Fruit fly (Drosophila melanogaster) whole organism, wandering third instar larva: ENCODE results near the gene SdicB.
"Not testable (repeated sequence)": the region's sequence is repeated elsewhere in the genome, so short reads cannot be mapped to it uniquely, and the experiment has no call there.

Experiments used
- Abd-B ChIP-seq: fragments of >200 bp; optimal IDR thresholded peaks from 2 replicates; lab custom pipeline; 2017; ENCODE audit warnings: missing biosample characterization, missing genetic modification characterization
- CG9705 ChIP-seq: fragments of 200-800 bp; sonication (Bioruptor generic); optimal IDR thresholded peaks from 2 replicates; lab custom pipeline; 2018; ENCODE audit warnings: missing biosample characterization, mild to moderate bottlenecking, missing genetic modification characterization
- Dfd ChIP-seq: fragments of >200 bp; optimal IDR thresholded peaks from 2 replicates; lab custom pipeline; 2017; ENCODE audit warnings: missing biosample characterization, missing genetic modification characterization
- Hnf4 ChIP-seq: fragments of 200-800 bp; sonication (Bioruptor generic); optimal IDR thresholded peaks from 2 replicates; lab custom pipeline; 2016; ENCODE audit warnings: missing biosample characterization, mild to moderate bottlenecking, missing genetic modification characterization
- Mio ChIP-seq: sonication (Bioruptor generic); optimal IDR thresholded peaks from 2 replicates; lab custom pipeline; 2016; ENCODE audit warnings: missing biosample characterization, missing genetic modification characterization
- Myc ChIP-seq: fragments of >200 bp; optimal IDR thresholded peaks from 2 replicates; lab custom pipeline; 2017
- br ChIP-seq: fragments of 200-800 bp; sonication (Bioruptor generic); optimal IDR thresholded peaks from 2 replicates; lab custom pipeline; 2016; ENCODE audit warnings: missing biosample characterization, missing genetic modification characterization
- dl ChIP-seq, 2 experiments: fragments of 175-275, 200-275 bp in 1 of 2; fragments of 200-275 bp in 1 of 2; sonication (Bioruptor generic); optimal IDR thresholded peaks; lab custom pipeline; 2018; ENCODE audit warnings: mild to moderate bottlenecking in 2 of 2, missing biosample characterization in 2 of 2, missing genetic modification characterization in 2 of 2, moderate library complexity in 2 of 2; ENCODE audit not compliant: partially characterized antibody in 2 of 2, insufficient read depth in 1 of 2
- fru ChIP-seq: fragments of 200-800 bp; sonication (Bioruptor generic); optimal IDR thresholded peaks from 3 replicates; lab custom pipeline; 2016; ENCODE audit warnings: missing biosample characterization, mild to moderate bottlenecking, missing genetic modification characterization
- h ChIP-seq: fragments of 200-800 bp; sonication (Bioruptor generic); optimal IDR thresholded peaks from 3 replicates; lab custom pipeline; 2016; ENCODE audit warnings: missing biosample characterization, mild to moderate bottlenecking, missing genetic modification characterization
- lola ChIP-seq: fragments of >200 bp; optimal IDR thresholded peaks from 2 replicates; lab custom pipeline; 2017; ENCODE audit warnings: missing biosample characterization, missing genetic modification characterization
- pan ChIP-seq: fragments of >200 bp; optimal IDR thresholded peaks from 2 replicates; lab custom pipeline; 2017
- psq ChIP-seq: fragments of 200-800 bp; sonication (Bioruptor generic); optimal IDR thresholded peaks from 3 replicates; lab custom pipeline; 2017; ENCODE audit warnings: missing biosample characterization, mild to moderate bottlenecking, missing genetic modification characterization, moderate library complexity
- sv ChIP-seq: fragments of 200-800 bp; sonication (Bioruptor generic); optimal IDR thresholded peaks from 3 replicates; lab custom pipeline; 2016; ENCODE audit warnings: missing biosample characterization, missing genetic modification characterization

- TF ChIP-seq lola; Dfd (GFP tag; lab: Kevin White, UChicago); psq; br (GFP tag; lab: Kevin White, UChicago); Myc (lab: Kevin White, UChicago); sv (GFP tag; lab: Kevin White, UChicago); h (GFP tag; lab: Kevin White, UChicago); Mio (GFP tag; lab: Kevin White, UChicago); Hnf4; fru (GFP tag; lab: Kevin White, UChicago); dl (GFP tag; optimal IDR thresholded peaks at IDR 0.05; lab: Kevin White, UChicago; ENCODE audit: insufficient read depth in 1 of 2, partially characterized antibody in 2 of 2); CG9705 (GFP tag; lab: Kevin White, UChicago); Abd-B; pan (lab: Kevin White, UChicago): not testable (repeated sequence)
These were observed 30.9 kb downstream of the SdicB start, which contains the start of gene Sdic1 for dm6 chrX:20178538-20178937.
